Fruit fly (Drosophila melanogaster) whole organism, adult: ENCODE data around the gene frj.

Experiments used
- CG14711 ChIP-seq: fragments of 200-800 bp; sonication (Bioruptor generic); optimal IDR thresholded peaks from 2 replicates; lab custom pipeline; 2018; ENCODE audit warnings: missing biosample characterization, mild to moderate bottlenecking, missing genetic modification characterization, moderate library complexity
- CG33017 ChIP-seq: fragments of 200-800 bp; sonication (Bioruptor generic); optimal IDR thresholded peaks from 2 replicates; lab custom pipeline; 2018; ENCODE audit warnings: missing biosample characterization, mild to moderate bottlenecking, missing genetic modification characterization, moderate library complexity
- CG5204 ChIP-seq: fragments of 200-800 bp; sonication (Bioruptor generic); optimal IDR thresholded peaks from 2 replicates; lab custom pipeline; 2016; ENCODE audit warnings: missing biosample characterization, missing genetic modification characterization
- CG7101 ChIP-seq: fragments of 200-800 bp; sonication (Bioruptor generic); optimal IDR thresholded peaks from 2 replicates; lab custom pipeline; 2018; ENCODE audit warnings: missing biosample characterization, mild to moderate bottlenecking, missing genetic modification characterization, moderate library complexity
- Clk ChIP-seq: fragments of 200-800 bp; sonication (Bioruptor generic); optimal IDR thresholded peaks from 2 replicates; lab custom pipeline; 2017; ENCODE audit warnings: missing biosample characterization, missing genetic modification characterization
- Crg-1 ChIP-seq: fragments of 200-800 bp; sonication (Bioruptor generic); optimal IDR thresholded peaks from 2 replicates; lab custom pipeline; 2016; ENCODE audit warnings: missing biosample characterization, missing genetic modification characterization
- Hr96 ChIP-seq: fragments of 200-800 bp; sonication (Bioruptor generic); optimal IDR thresholded peaks from 2 replicates; lab custom pipeline; 2016; ENCODE audit warnings: missing biosample characterization, missing genetic modification characterization
- Mnt ChIP-seq: fragments of 200-800 bp; sonication (Bioruptor generic); optimal IDR thresholded peaks from 2 replicates; lab custom pipeline; 2016; ENCODE audit warnings: missing biosample characterization, mild to moderate bottlenecking, missing genetic modification characterization
- bab1 ChIP-seq: fragments of 200-800 bp; sonication (Bioruptor generic); optimal IDR thresholded peaks from 3 replicates; lab custom pipeline; 2019; ENCODE audit warnings: missing biosample characterization, mild to moderate bottlenecking, missing genetic modification characterization, moderate library complexity
- cic ChIP-seq: fragments of 200-800 bp; sonication (Bioruptor generic); optimal IDR thresholded peaks from 2 replicates; lab custom pipeline; 2017; ENCODE audit warnings: missing biosample characterization, mild to moderate bottlenecking, missing genetic modification characterization, moderate library complexity
- ovo ChIP-seq: fragments of 200-800 bp; sonication (Bioruptor generic); optimal IDR thresholded peaks from 2 replicates; lab custom pipeline; 2016; ENCODE audit warnings: missing biosample characterization, missing genetic modification characterization
- pad ChIP-seq: fragments of 200-800 bp; sonication (Bioruptor generic); optimal IDR thresholded peaks from 3 replicates; lab custom pipeline; 2017; ENCODE audit warnings: missing biosample characterization, missing genetic modification characterization, mild to moderate bottlenecking, moderate library complexity, missing genetic modification reagents
- tj ChIP-seq: fragments of 200-800 bp; sonication (Bioruptor generic); optimal IDR thresholded peaks from 3 replicates; lab custom pipeline; 2017; ENCODE audit warnings: missing biosample characterization, mild to moderate bottlenecking, missing genetic modification characterization, moderate library complexity
- toe ChIP-seq: fragments of 200-800 bp; sonication (Bioruptor generic); optimal IDR thresholded peaks from 2 replicates; lab custom pipeline; 2016; ENCODE audit warnings: missing biosample characterization, missing genetic modification characterization

dm6 chr2L:6464270-6464669 lies 8.4 kb downstream of the frj start:
- no peak for TF ChIP-seq ovo (GFP tag; lab: Kevin White, UChicago)
- no peak for TF ChIP-seq CG14711 (tag; lab: Kevin White, UChicago)
- no peak for TF ChIP-seq CG5204 (GFP tag; lab: Kevin White, UChicago)
- TF ChIP-seq pad (GFP tag; lab: Kevin White, UChicago) = no peak
- TF ChIP-seq toe = no peak
- no peak for TF ChIP-seq cic (GFP tag; lab: Kevin White, UChicago)
- TF ChIP-seq Crg-1 (GFP tag; lab: Kevin White, UChicago) = no peak
- TF ChIP-seq CG7101 = no peak
- no peak for TF ChIP-seq tj (GFP tag; lab: Kevin White, UChicago)
- no peak for TF ChIP-seq Mnt (GFP tag; lab: Kevin White, UChicago)
- no peak for TF ChIP-seq Hr96 (GFP tag; lab: Kevin White, UChicago)
- no peak for TF ChIP-seq CG33017 (tag; lab: Kevin White, UChicago)
- TF ChIP-seq bab1 (GFP tag; lab: Kevin White, UChicago) = no peak
- no peak for TF ChIP-seq Clk (GFP tag; lab: Kevin White, UChicago)
